Fruit fly (Drosophila melanogaster) whole organism, wandering third instar larva: ENCODE results near the gene CG16974.

Source experiments
- Abd-B ChIP-seq: fragments of >200 bp; optimal IDR thresholded peaks from 2 replicates; lab custom pipeline; 2017; ENCODE audit warnings: missing biosample characterization, missing genetic modification characterization
- CG32264 ChIP-seq: fragments of 200-800 bp; sonication (Bioruptor generic); optimal IDR thresholded peaks from 2 replicates; lab custom pipeline; 2016; ENCODE audit warnings: missing biosample characterization, missing genetic modification characterization
- CrebA ChIP-seq: fragments of 200-800 bp; sonication (Bioruptor generic); optimal IDR thresholded peaks from 2 replicates; lab custom pipeline; 2016; ENCODE audit warnings: missing biosample characterization, mild to moderate bottlenecking, missing genetic modification characterization, borderline replicate concordance
- Dfd ChIP-seq: fragments of >200 bp; optimal IDR thresholded peaks from 2 replicates; lab custom pipeline; 2017; ENCODE audit warnings: missing biosample characterization, missing genetic modification characterization
- Dif ChIP-seq: fragments of 200-275, 200-300 bp; sonication (Bioruptor generic); optimal IDR thresholded peaks from 2 replicates; lab custom pipeline; 2018; ENCODE audit warnings: missing biosample characterization, missing genetic modification characterization; ENCODE audit not compliant: partially characterized antibody
- GATAd ChIP-seq: sonication (Bioruptor generic); optimal IDR thresholded peaks from 2 replicates; lab custom pipeline; 2016; ENCODE audit warnings: missing biosample characterization, missing genetic modification characterization
- HLH106 ChIP-seq: fragments of 200-800 bp; optimal IDR thresholded peaks from 3 replicates; lab custom pipeline; 2019; ENCODE audit warnings: missing biosample characterization, mild to moderate bottlenecking, missing genetic modification characterization, moderate library complexity
- Hnf4 ChIP-seq: fragments of 200-800 bp; sonication (Bioruptor generic); optimal IDR thresholded peaks from 2 replicates; lab custom pipeline; 2016; ENCODE audit warnings: missing biosample characterization, mild to moderate bottlenecking, missing genetic modification characterization
- Hr78 ChIP-seq: fragments of >200 bp; optimal IDR thresholded peaks from 2 replicates; lab custom pipeline; 2017; ENCODE audit warnings: missing biosample characterization, missing genetic modification characterization
- Hr83 ChIP-seq: fragments of 200-300 bp; sonication (Bioruptor generic); optimal IDR thresholded peaks from 2 replicates; lab custom pipeline; 2016; ENCODE audit warnings: missing biosample characterization, mild to moderate bottlenecking, missing genetic modification characterization, moderate library complexity; ENCODE audit not compliant: poor library complexity, severe bottlenecking
- Jra ChIP-seq: sonication (Bioruptor generic); optimal IDR thresholded peaks from 2 replicates; lab custom pipeline; 2016; ENCODE audit warnings: missing biosample characterization, missing genetic modification characterization
- Mio ChIP-seq: sonication (Bioruptor generic); optimal IDR thresholded peaks from 2 replicates; lab custom pipeline; 2016; ENCODE audit warnings: missing biosample characterization, missing genetic modification characterization
- Myc ChIP-seq: fragments of >200 bp; optimal IDR thresholded peaks from 2 replicates; lab custom pipeline; 2017
- N ChIP-seq: fragments of >200 bp; optimal IDR thresholded peaks from 2 replicates; lab custom pipeline; 2018; ENCODE audit warnings: missing biosample characterization, missing external identifiers, missing genetic modification characterization
- OdsH ChIP-seq: fragments of 200-800 bp; sonication (Bioruptor generic); optimal IDR thresholded peaks from 2 replicates; lab custom pipeline; 2016; ENCODE audit warnings: missing biosample characterization, mild to moderate bottlenecking, missing genetic modification characterization
- Rel ChIP-seq, 2 experiments: fragments of 200-800 bp; sonication (Bioruptor generic) in 1 of 2; optimal IDR thresholded peaks; 2 replicates in 1 of 2; 3 replicates in 1 of 2; lab custom pipeline; 2016 to 2019; ENCODE audit warnings: mild to moderate bottlenecking in 2 of 2, missing biosample characterization in 2 of 2, missing genetic modification characterization in 2 of 2, moderate library complexity in 1 of 2
- Sp1 ChIP-seq: fragments of 200-800 bp; sonication (Bioruptor generic); optimal IDR thresholded peaks from 3 replicates; lab custom pipeline; 2019; ENCODE audit warnings: missing biosample characterization, mild to moderate bottlenecking, missing genetic modification characterization, moderate library complexity
- br ChIP-seq: fragments of 200-800 bp; sonication (Bioruptor generic); optimal IDR thresholded peaks from 2 replicates; lab custom pipeline; 2016; ENCODE audit warnings: missing biosample characterization, missing genetic modification characterization
- brk ChIP-seq: fragments of 200-800 bp; sonication (Bioruptor generic); optimal IDR thresholded peaks from 2 replicates; lab custom pipeline; 2016; ENCODE audit warnings: missing biosample characterization, mild to moderate bottlenecking, missing genetic modification characterization
- dl ChIP-seq, 2 experiments: fragments of 175-275, 200-275 bp in 1 of 2; fragments of 200-275 bp in 1 of 2; sonication (Bioruptor generic); optimal IDR thresholded peaks; lab custom pipeline; 2018; ENCODE audit warnings: mild to moderate bottlenecking in 2 of 2, missing biosample characterization in 2 of 2, missing genetic modification characterization in 2 of 2, moderate library complexity in 2 of 2; ENCODE audit not compliant: partially characterized antibody in 2 of 2, insufficient read depth in 1 of 2
- ey ChIP-seq: fragments of 200-800 bp; sonication (Bioruptor generic); optimal IDR thresholded peaks from 2 replicates; lab custom pipeline; 2016; ENCODE audit warnings: missing biosample characterization, missing genetic modification characterization
- foxo ChIP-seq, 2 experiments: fragments of 200-800 bp; sonication (Bioruptor generic); optimal IDR thresholded peaks; 2 replicates in 1 of 2; 3 replicates in 1 of 2; lab custom pipeline; 2016 to 2017; ENCODE audit warnings: missing biosample characterization in 2 of 2, missing genetic modification characterization in 2 of 2
- fru ChIP-seq: fragments of 200-800 bp; sonication (Bioruptor generic); optimal IDR thresholded peaks from 3 replicates; lab custom pipeline; 2016; ENCODE audit warnings: missing biosample characterization, mild to moderate bottlenecking, missing genetic modification characterization
- h ChIP-seq: fragments of 200-800 bp; sonication (Bioruptor generic); optimal IDR thresholded peaks from 3 replicates; lab custom pipeline; 2016; ENCODE audit warnings: missing biosample characterization, mild to moderate bottlenecking, missing genetic modification characterization
- psq ChIP-seq: fragments of 200-800 bp; sonication (Bioruptor generic); optimal IDR thresholded peaks from 3 replicates; lab custom pipeline; 2017; ENCODE audit warnings: missing biosample characterization, mild to moderate bottlenecking, missing genetic modification characterization, moderate library complexity
- rgr ChIP-seq: fragments of 200-800 bp; sonication (Bioruptor generic); optimal IDR thresholded peaks from 3 replicates; lab custom pipeline; 2016; ENCODE audit warnings: missing biosample characterization, mild to moderate bottlenecking, missing genetic modification characterization
- sage ChIP-seq: fragments of 200-800 bp; sonication (Bioruptor generic); optimal IDR thresholded peaks from 2 replicates; lab custom pipeline; 2016; ENCODE audit warnings: missing biosample characterization, mild to moderate bottlenecking, missing genetic modification characterization
- sv ChIP-seq: fragments of 200-800 bp; sonication (Bioruptor generic); optimal IDR thresholded peaks from 3 replicates; lab custom pipeline; 2016; ENCODE audit warnings: missing biosample characterization, missing genetic modification characterization
- tai ChIP-seq: sonication (Bioruptor generic); optimal IDR thresholded peaks from 2 replicates; lab custom pipeline; 2016; ENCODE audit warnings: missing biosample characterization, missing genetic modification characterization
- usp ChIP-seq: fragments of >200 bp; optimal IDR thresholded peaks from 2 replicates; lab custom pipeline; 2017; ENCODE audit warnings: missing biosample characterization, missing genetic modification characterization
- woc ChIP-seq: sonication (Bioruptor generic); optimal IDR thresholded peaks from 2 replicates; lab custom pipeline; 2016; ENCODE audit warnings: missing biosample characterization, mild to moderate bottlenecking, missing genetic modification characterization

The CG16974 gene

DNA sequence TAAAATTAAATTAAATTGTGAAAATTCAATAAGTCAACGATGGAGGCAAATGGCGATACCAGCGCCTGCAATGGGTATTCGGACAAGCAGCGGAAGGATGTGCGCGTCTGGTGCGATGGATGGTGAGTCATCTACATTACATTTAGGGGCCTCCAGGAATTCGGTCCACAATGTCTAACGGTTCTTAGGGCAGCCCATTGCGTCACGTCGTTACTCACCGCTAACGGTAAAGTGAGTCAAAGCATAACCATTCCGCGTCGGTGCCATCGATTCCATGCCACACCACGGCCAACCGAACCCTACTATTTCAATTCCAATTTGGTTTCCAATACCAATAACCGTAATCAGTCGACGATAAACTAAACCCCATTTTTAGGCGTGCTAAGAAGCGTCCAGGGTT, 12.4 kb upstream of the CG16974 start:
- TF ChIP-seq Dfd (GFP tag; lab: Kevin White, UChicago) (no peak), N (no peak), brk (GFP tag; lab: Kevin White, UChicago) (no peak), Hr83 (no peak), OdsH (GFP tag; lab: Kevin White, UChicago) (no peak), Dif (GFP tag; lab: Kevin White, UChicago) (no peak), fru (GFP tag; lab: Kevin White, UChicago) (no peak), woc (no peak), rgr (no peak), h (GFP tag; lab: Kevin White, UChicago) (no peak), GATAd (GFP tag; lab: Kevin White, UChicago) (no peak), ey (no peak)

- TF ChIP-seq Abd-B (GFP tag; lab: Kevin White, UChicago) (no peak), Hnf4 (GFP tag; lab: Kevin White, UChicago) (no peak), CG32264 (GFP tag; lab: Kevin White, UChicago) (no peak), dl (GFP tag; optimal IDR thresholded peaks at IDR 0.05; lab: Kevin White, UChicago; ENCODE audit: insufficient read depth in 1 of 2, partially characterized antibody in 2 of 2) (peak in 1 of 2 experiments; percentile 17), OdsH (GFP tag; lab: Kevin White, UChicago) (no peak), sv (GFP tag; lab: Kevin White, UChicago) (no peak), N (no peak), usp (no peak), sage (no peak), Mio (GFP tag; lab: Kevin White, UChicago) (no peak), Sp1 (GFP tag; lab: Kevin White, UChicago) (peak; percentile 30), tai (GFP tag; lab: Kevin White, UChicago) (no peak), psq (GFP tag; lab: Kevin White, UChicago) (peak; percentile 43), ey (no peak), HLH106 (tag; lab: Kevin White, UChicago) (no peak), brk (GFP tag; lab: Kevin White, UChicago) (no peak), Hr83 (no peak), Dif (GFP tag; lab: Kevin White, UChicago) (peak; percentile 51), Hr78 (no peak), h (GFP tag; lab: Kevin White, UChicago) (peak; percentile 47), Rel (GFP tag; optimal IDR thresholded peaks at IDR 0.05; lab: Kevin White, UChicago) (no peak), Rel (tag; optimal IDR thresholded peaks at IDR 0.05; lab: Kevin White, UChicago) (peak; percentile 53)
These were observed 11.8 kb upstream of the CG16974 start, which contains the start of gene Pect for dm6 chr2L:13203437-13204137. TSS of gene Pect (plus strand) at chr2L:13203762.

DNA sequence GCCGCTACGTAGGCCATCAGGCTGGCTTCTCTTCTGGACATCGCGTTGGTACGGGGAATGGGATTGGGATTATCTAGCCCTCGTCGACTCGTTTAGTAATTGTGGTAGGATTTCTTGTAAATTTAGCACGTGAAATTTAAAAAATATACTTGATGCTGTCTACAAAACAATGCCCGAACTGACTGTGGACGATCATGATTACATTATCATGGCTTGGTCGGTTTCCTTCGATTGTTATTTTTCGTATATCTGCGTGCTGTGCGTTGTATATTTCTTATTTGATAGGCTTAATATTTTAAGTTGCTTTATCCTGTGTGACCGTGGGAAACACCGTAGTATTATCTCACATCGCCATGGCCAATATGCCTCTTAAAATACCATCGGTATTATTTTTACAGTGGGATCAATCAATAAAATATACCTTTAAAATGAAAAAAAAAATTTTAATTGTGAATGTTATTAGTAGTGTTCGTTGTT, 11.2 kb upstream of the CG16974 start, which contains the start of gene CG16972:
CG16972 (minus strand) TSS at position 336 of the 477 bp plus-strand sequence.
- TF ChIP-seq Hr78 = no peak
- no peak for TF ChIP-seq Rel (GFP tag; optimal IDR thresholded peaks at IDR 0.05; lab: Kevin White, UChicago)
- TF ChIP-seq Rel (tag; optimal IDR thresholded peaks at IDR 0.05; lab: Kevin White, UChicago) = peak; percentile 76
- no peak for TF ChIP-seq sv (GFP tag; lab: Kevin White, UChicago)

DNA sequence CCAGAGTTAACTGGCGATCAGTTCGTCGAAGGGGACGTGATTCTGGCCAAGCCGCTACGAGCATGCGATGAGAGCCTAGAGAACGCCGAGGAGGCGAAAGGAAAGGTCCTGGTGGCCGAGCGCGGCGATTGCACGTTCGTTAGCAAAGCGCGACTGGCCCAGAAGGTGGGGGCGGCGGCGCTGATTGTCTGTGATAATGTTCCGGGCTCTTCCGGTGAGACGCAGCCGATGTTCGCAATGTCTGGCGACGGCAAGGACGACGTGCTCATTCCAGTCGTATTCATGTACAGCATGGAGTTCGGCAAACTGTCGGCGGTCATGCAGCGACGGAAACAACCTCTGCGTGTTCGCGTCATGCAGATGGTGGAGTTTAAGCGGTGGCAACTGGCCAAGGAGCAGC, 4.0 kb upstream of the CG16974 start:
- TF ChIP-seq N = no peak
- TF ChIP-seq sage = no peak
- TF ChIP-seq Rel (GFP tag; optimal IDR thresholded peaks at IDR 0.05; lab: Kevin White, UChicago) = no peak
- TF ChIP-seq Rel (tag; optimal IDR thresholded peaks at IDR 0.05; lab: Kevin White, UChicago) = no peak
- no peak for TF ChIP-seq Jra (GFP tag; lab: Kevin White, UChicago)
- no peak for TF ChIP-seq Myc
- TF ChIP-seq Abd-B (GFP tag; lab: Kevin White, UChicago) = no peak
- no peak for TF ChIP-seq CrebA (GFP tag; lab: Kevin White, UChicago)
- TF ChIP-seq br (GFP tag; lab: Kevin White, UChicago) = no peak
- TF ChIP-seq usp = no peak
- no peak for TF ChIP-seq OdsH (GFP tag; lab: Kevin White, UChicago)
- TF ChIP-seq foxo (GFP tag; optimal IDR thresholded peaks at IDR 0.05; lab: Kevin White, UChicago) = no peak
- no peak for TF ChIP-seq psq (GFP tag; lab: Kevin White, UChicago)
